Worm (Caenorhabditis elegans): ENCODE data around the gene C38C3.3.

ce11 chrV:1467444-1467843 lies 28.0 kb upstream of the C38C3.3 start, which contains the start of gene gid-8:
- TF ChIP-seq pha-4 (tag; optimal IDR thresholded peaks at IDR 0.05) (no peak), ceh-9 (tag; optimal IDR thresholded peaks at IDR 0.05) (no peak), T23F11.4 (GFP tag; optimal IDR thresholded peaks at IDR 0.05) (no peak), pax-1 (tag; optimal IDR thresholded peaks at IDR 0.05) (no peak), unc-86 (tag; optimal IDR thresholded peaks at IDR 0.05) (no peak), tbx-2 (tag; optimal IDR thresholded peaks at IDR 0.05) (no peak)

Data from whole organism, late embryonic.